Fruit fly (Drosophila melanogaster): ENCODE results near the gene CG32024.

- TF ChIP-seq CG32121 (GFP tag; IDR thresholded peaks at IDR 0.05) (no peak), gl (tag; optimal IDR thresholded peaks at IDR 0.05) (no peak), CG13204 (GFP tag; optimal IDR thresholded peaks at IDR 0.05) (no peak), D1 (tag; optimal IDR thresholded peaks at IDR 0.05) (no peak), CG14655 (GFP tag; optimal IDR thresholded peaks at IDR 0.05) (no peak), CG9948 (tag; optimal IDR thresholded peaks at IDR 0.05) (no peak)
Measured at dm6 chr3L:8787701-8788100, 19.7 kb upstream of the CG32024 start.
